Worm (Caenorhabditis elegans): ENCODE data around the gene gba-4.

DNA sequence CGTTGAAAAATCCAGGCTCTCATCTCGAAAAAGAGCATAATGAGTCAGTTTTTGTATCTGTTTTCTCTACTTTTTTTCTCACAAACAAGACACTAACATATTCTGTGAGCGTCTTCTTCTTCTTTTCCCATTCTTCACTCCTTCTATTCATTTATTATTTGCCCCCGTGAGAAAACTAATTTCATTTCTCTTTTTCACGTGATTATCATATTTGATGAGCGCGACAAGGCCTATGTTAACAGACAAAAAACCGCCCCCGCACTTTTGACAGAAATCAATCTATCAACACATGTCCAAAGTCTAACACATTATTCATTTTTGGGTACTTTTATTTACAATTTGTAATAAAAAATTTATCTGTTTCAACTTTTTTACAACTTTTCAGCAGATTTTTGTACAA lies 13.0 kb downstream of the gba-4 start:
- TF ChIP-seq ztf-11 (tag; optimal IDR thresholded peaks at IDR 0.05) (no peak), mep-1 (tag; optimal IDR thresholded peaks at IDR 0.05) (no peak), fkh-10 (GFP tag; optimal IDR thresholded peaks at IDR 0.05) (no peak), lin-39 (tag; optimal IDR thresholded peaks at IDR 0.05) (no peak), unc-62 (GFP tag; optimal IDR thresholded peaks at IDR 0.05 in 1 of 2) (no peak), unc-62 (tag; optimal IDR thresholded peaks at IDR 0.05) (no peak), ama-1 (optimal IDR thresholded peaks at IDR 0.05) (no peak), unc-130 (GFP tag; optimal IDR thresholded peaks at IDR 0.05) (no peak), attf-4 (tag; optimal IDR thresholded peaks at IDR 0.05) (no peak), ces-1 (GFP tag; optimal IDR thresholded peaks at IDR 0.05) (no peak), nhr-237 (tag; optimal IDR thresholded peaks at IDR 0.05) (no peak), jun-1 (tag; optimal IDR thresholded peaks at IDR 0.05) (no peak), aly-2 (tag; optimal IDR thresholded peaks at IDR 0.05) (no peak), nhr-48 (tag; optimal IDR thresholded peaks at IDR 0.05) (no peak), lsy-2 (tag; optimal IDR thresholded peaks at IDR 0.05) (no peak)

Measured in whole organism, L4 larva.